Fruit fly (Drosophila melanogaster) whole organism, embryonic: ENCODE data around the gene CG15012.

Experiments
- Abd-B ChIP-seq: fragments of 200-800 bp; sonication (Bioruptor generic); optimal IDR thresholded peaks from 2 replicates; lab custom pipeline; 2018; ENCODE audit warnings: missing biosample characterization, mild to moderate bottlenecking, missing genetic modification characterization, moderate library complexity
- Aef1 ChIP-seq: fragments of 200-800 bp; sonication (Bioruptor generic); IDR thresholded peaks from 3 replicates; pipeline ENCODE4 v1.3.6; 2022; ENCODE audit warnings: missing biosample characterization, missing genetic modification characterization
- Asciz ChIP-seq: fragments of 200-800 bp; sonication (Bioruptor generic); optimal IDR thresholded peaks from 2 replicates; lab custom pipeline; 2017; ENCODE audit warnings: missing biosample characterization, mild to moderate bottlenecking, missing genetic modification characterization, missing genetic modification reagents
- CG10147 ChIP-seq: fragments of 200-800 bp; sonication (Bioruptor generic); optimal IDR thresholded peaks from 2 replicates; lab custom pipeline; 2019; ENCODE audit warnings: missing biosample characterization, mild to moderate bottlenecking, missing genetic modification characterization, moderate library complexity
- CG10267 ChIP-seq: fragments of 200-800 bp; sonication (Bioruptor generic); optimal IDR thresholded peaks from 2 replicates; lab custom pipeline; 2018; ENCODE audit warnings: missing biosample characterization, mild to moderate bottlenecking, missing genetic modification characterization, moderate library complexity
- CG10366 ChIP-seq: fragments of 200-800 bp; sonication (Bioruptor generic); IDR thresholded peaks from 2 replicates; pipeline ENCODE4 v1.3.6; 2022; ENCODE audit warnings: missing biosample characterization, missing genetic modification characterization
- CG11695 ChIP-seq: fragments of 200-800 bp; sonication (Bioruptor generic); IDR thresholded peaks from 3 replicates; pipeline ENCODE4 v1.3.6; 2022; ENCODE audit warnings: missing biosample characterization, missing genetic modification characterization
- CG12155 ChIP-seq: fragments of 200-800 bp; sonication (Bioruptor generic); optimal IDR thresholded peaks from 3 replicates; lab custom pipeline; 2016; ENCODE audit warnings: missing biosample characterization, missing genetic modification characterization
- CG12391 ChIP-seq: fragments of 200-800 bp; sonication (Bioruptor generic); optimal IDR thresholded peaks from 3 replicates; lab custom pipeline; 2018; ENCODE audit warnings: missing biosample characterization, mild to moderate bottlenecking, missing genetic modification characterization, moderate library complexity
- CG16815 ChIP-seq: fragments of 200-800 bp; sonication (Bioruptor generic); optimal IDR thresholded peaks from 3 replicates; lab custom pipeline; 2017; ENCODE audit warnings: missing biosample characterization, mild to moderate bottlenecking, missing genetic modification characterization
- CG17359 ChIP-seq: fragments of 200-800 bp; sonication (Bioruptor generic); optimal IDR thresholded peaks from 3 replicates; lab custom pipeline; 2018; ENCODE audit warnings: missing biosample characterization, mild to moderate bottlenecking, missing genetic modification characterization, moderate library complexity
- CG17802 ChIP-seq: fragments of 200-800 bp; sonication (Bioruptor generic); optimal IDR thresholded peaks from 2 replicates; lab custom pipeline; 2018; ENCODE audit warnings: missing biosample characterization, mild to moderate bottlenecking, missing genetic modification characterization, moderate library complexity
- CG17912 ChIP-seq: fragments of 200-800 bp; sonication (Bioruptor generic); optimal IDR thresholded peaks from 2 replicates; lab custom pipeline; 2018; ENCODE audit warnings: missing biosample characterization, mild to moderate bottlenecking, missing genetic modification characterization
- CG18262 ChIP-seq: fragments of 200-800 bp; optimal IDR thresholded peaks from 3 replicates; lab custom pipeline; 2019; ENCODE audit warnings: missing biosample characterization, mild to moderate bottlenecking, missing genetic modification characterization, moderate library complexity
- CG2120 ChIP-seq: fragments of 200-800 bp; sonication (Bioruptor generic); optimal IDR thresholded peaks from 3 replicates; lab custom pipeline; 2016; ENCODE audit warnings: missing biosample characterization, missing genetic modification characterization
- CG4854 ChIP-seq: fragments of 200-800 bp; sonication (Bioruptor generic); optimal IDR thresholded peaks from 2 replicates; lab custom pipeline; 2016; ENCODE audit warnings: missing biosample characterization, missing genetic modification characterization, inconsistent platforms
- CG7556 ChIP-seq: fragments of 200-800 bp; sonication (Bioruptor generic); optimal IDR thresholded peaks from 2 replicates; lab custom pipeline; 2017; ENCODE audit warnings: missing biosample characterization, mild to moderate bottlenecking, missing genetic modification characterization
- CG7987 ChIP-seq: fragments of 200-800 bp; sonication (Bioruptor generic); optimal IDR thresholded peaks from 2 replicates; lab custom pipeline; 2018; ENCODE audit warnings: missing biosample characterization, mild to moderate bottlenecking, missing genetic modification characterization, moderate library complexity
- CG9437 ChIP-seq: fragments of 200-800 bp; sonication (Bioruptor generic); optimal IDR thresholded peaks from 2 replicates; lab custom pipeline; 2018; ENCODE audit warnings: missing biosample characterization, mild to moderate bottlenecking, missing genetic modification characterization
- CG9817 ChIP-seq: fragments of 200-800 bp; sonication (Bioruptor generic); optimal IDR thresholded peaks from 2 replicates; lab custom pipeline; 2018; ENCODE audit warnings: missing biosample characterization, mild to moderate bottlenecking, missing genetic modification characterization, moderate library complexity
- CrebB ChIP-seq: fragments of 200-800 bp; sonication (Bioruptor generic); optimal IDR thresholded peaks from 3 replicates; lab custom pipeline; 2018; ENCODE audit warnings: missing biosample characterization, mild to moderate bottlenecking, missing genetic modification characterization
- Dfd ChIP-seq, 2 experiments: fragments of >200 bp; optimal IDR thresholded peaks; 2 replicates each; lab custom pipeline; 2017; ENCODE audit warnings: missing biosample characterization in 2 of 2, missing genetic modification characterization in 2 of 2
- Eip74EF ChIP-seq, 2 experiments: fragments of 200-800 bp in 1 of 2; fragments of >200 bp in 1 of 2; sonication (Bioruptor generic) in 1 of 2; optimal IDR thresholded peaks; 2 replicates each; lab custom pipeline; 2017 to 2019; ENCODE audit warnings: missing biosample characterization in 2 of 2, missing genetic modification characterization in 2 of 2, mild to moderate bottlenecking in 1 of 2, moderate library complexity in 1 of 2
- Ets97D ChIP-seq: fragments of 200-800 bp; sonication (Bioruptor generic); optimal IDR thresholded peaks from 3 replicates; lab custom pipeline; 2016; ENCODE audit warnings: missing biosample characterization, missing genetic modification characterization
- Hr51 ChIP-seq, 2 experiments: fragments of 200-800 bp; sonication (Bioruptor generic); optimal IDR thresholded peaks; 2 replicates in 1 of 2; 3 replicates in 1 of 2; lab custom pipeline; 2016 to 2018; ENCODE audit warnings: missing biosample characterization in 2 of 2, missing genetic modification characterization in 2 of 2, mild to moderate bottlenecking in 1 of 2, moderate library complexity in 1 of 2
- Hsf ChIP-seq: fragments of 200-800 bp; sonication (Bioruptor generic); optimal IDR thresholded peaks from 3 replicates; lab custom pipeline; 2016; ENCODE audit warnings: missing biosample characterization, missing genetic modification characterization
- Oli ChIP-seq: fragments of 200-800 bp; sonication (Bioruptor generic); optimal IDR thresholded peaks from 2 replicates; lab custom pipeline; 2018; ENCODE audit warnings: missing biosample characterization, mild to moderate bottlenecking, missing genetic modification characterization, moderate library complexity
- Pdp1 ChIP-seq, 2 experiments: fragments of 200-800 bp; sonication (Bioruptor generic); optimal IDR thresholded peaks; 3 replicates each; lab custom pipeline; 2016; ENCODE audit warnings: missing biosample characterization in 2 of 2, missing genetic modification characterization in 2 of 2, mild to moderate bottlenecking in 1 of 2, moderate library complexity in 1 of 2
- Six4 ChIP-seq: fragments of 200-800 bp; sonication (Bioruptor generic); optimal IDR thresholded peaks from 2 replicates; lab custom pipeline; 2016; ENCODE audit warnings: missing biosample characterization, missing genetic modification characterization
- Vsx1 ChIP-seq: fragments of 200-800 bp; sonication (Bioruptor generic); optimal IDR thresholded peaks from 2 replicates; lab custom pipeline; 2017; ENCODE audit warnings: missing biosample characterization, mild to moderate bottlenecking, missing genetic modification characterization, missing genetic modification reagents
- bbx ChIP-seq: fragments of 200-800 bp; sonication (Bioruptor generic); IDR thresholded peaks from 2 replicates; pipeline ENCODE4 v1.3.6; 2022; ENCODE audit warnings: missing biosample characterization, missing genetic modification characterization; ENCODE audit not compliant: partially characterized antibody
- caup ChIP-seq: fragments of 200-800 bp; sonication (Bioruptor generic); optimal IDR thresholded peaks from 3 replicates; lab custom pipeline; 2017; ENCODE audit warnings: missing biosample characterization, mild to moderate bottlenecking, missing genetic modification characterization, moderate library complexity; ENCODE audit not compliant: severe bottlenecking
- chinmo ChIP-seq: fragments of 200-800 bp; sonication (Bioruptor generic); IDR thresholded peaks from 4 replicates; pipeline ENCODE4 v1.3.6; 2022; ENCODE audit warnings: missing biosample characterization, missing genetic modification characterization; ENCODE audit not compliant: partially characterized antibody
- exex ChIP-seq: fragments of 200-800 bp; sonication (Bioruptor generic); optimal IDR thresholded peaks from 4 replicates; lab custom pipeline; 2018; ENCODE audit warnings: missing biosample characterization, mild to moderate bottlenecking, missing genetic modification characterization, moderate library complexity
- grau ChIP-seq: fragments of 200-800 bp; optimal IDR thresholded peaks from 3 replicates; lab custom pipeline; 2019; ENCODE audit warnings: missing biosample characterization, mild to moderate bottlenecking, missing genetic modification characterization, moderate library complexity
- lilli ChIP-seq: fragments of 200-800 bp; sonication (Bioruptor generic); optimal IDR thresholded peaks from 3 replicates; lab custom pipeline; 2016; ENCODE audit warnings: missing biosample characterization, missing genetic modification characterization
- mirr ChIP-seq: fragments of 200-800 bp; sonication (Bioruptor generic); optimal IDR thresholded peaks from 3 replicates; lab custom pipeline; 2018; ENCODE audit warnings: missing biosample characterization, mild to moderate bottlenecking, missing genetic modification characterization
- pan ChIP-seq, 4 experiments: fragments of >200 bp in 3 of 4; fragments of 200-800 bp in 1 of 4; sonication (Bioruptor generic) in 1 of 4; optimal IDR thresholded peaks in 3 of 4; IDR thresholded peaks in 1 of 4; 2 replicates each; pipeline versions ENCODE4 v1.3.6 to Lab custom; 2017 to 2022; ENCODE audit warnings: missing biosample characterization in 2 of 4, missing genetic modification characterization in 2 of 4, mixed read lengths in 1 of 4
- sens ChIP-seq: fragments of 200-800 bp; sonication (Bioruptor generic); peaks from one replicate; lab custom pipeline; 2016; ENCODE audit warnings: missing biosample characterization, missing genetic modification characterization
- sug ChIP-seq: fragments of 200-800 bp; optimal IDR thresholded peaks from 2 replicates; lab custom pipeline; 2019; ENCODE audit warnings: missing biosample characterization, mild to moderate bottlenecking, missing genetic modification characterization, moderate library complexity
- unpg ChIP-seq: fragments of 200-800 bp; sonication (Bioruptor generic); optimal IDR thresholded peaks from 3 replicates; lab custom pipeline; 2018; ENCODE audit warnings: missing biosample characterization, mild to moderate bottlenecking, missing genetic modification characterization, moderate library complexity

Gene CG15012

dm6 chr3L:4288591-4289056, 3.4 kb downstream of the CG15012 start, which contains the start of gene Hexo1 (continued):
- TF ChIP-seq CG18262 (tag; lab: Kevin White, UChicago): peak; percentile 31
- no peak for TF ChIP-seq mirr
- peak; percentile 27 for TF ChIP-seq CG12391 (tag; lab: Kevin White, UChicago)
- peak; percentile 39 for TF ChIP-seq lilli (GFP tag; lab: Kevin White, UChicago)
- peak; percentile 8 for TF ChIP-seq CG10267 (tag; lab: Kevin White, UChicago)
- TF ChIP-seq CG10147 (GFP tag; lab: Kevin White, UChicago): peak; percentile 3
- TF ChIP-seq Hsf (GFP tag; lab: Kevin White, UChicago): no peak
- TF ChIP-seq Ets97D: no peak
- TF ChIP-seq Abd-B (GFP tag; lab: Kevin White, UChicago): no peak
- no peak for TF ChIP-seq pan (optimal IDR thresholded peaks at IDR 0.05; lab: Kevin White, UChicago)
- peak in 1 of 2 experiments; percentile 36 for TF ChIP-seq pan (GFP tag; optimal IDR thresholded peaks at IDR 0.05 in 1 of 2, IDR thresholded peaks at IDR 0.05 in 1 of 2)
- no peak for TF ChIP-seq Hr51 (GFP tag; optimal IDR thresholded peaks at IDR 0.05; lab: Kevin White, UChicago)
- peak; percentile 2 for TF ChIP-seq CG4854 (GFP tag; lab: Kevin White, UChicago)
- TF ChIP-seq Pdp1 (GFP tag; optimal IDR thresholded peaks at IDR 0.05; lab: Kevin White, UChicago): peak in 1 of 2 experiments; percentile 23
- no peak for TF ChIP-seq CG17802 (tag; lab: Kevin White, UChicago)
- no peak for TF ChIP-seq CG16815 (GFP tag; lab: Kevin White, UChicago)
- peak; percentile 53 for TF ChIP-seq CG2120 (GFP tag; lab: Kevin White, UChicago)
- TF ChIP-seq Six4 (GFP tag; lab: Kevin White, UChicago): no peak
- no peak for TF ChIP-seq Aef1 (GFP tag; lab: Robert Waterston, UW)
- peak; percentile 48 for TF ChIP-seq exex
- peak; percentile 29 for TF ChIP-seq caup (GFP tag; lab: Kevin White, UChicago)
- TF ChIP-seq CG9817 (tag; lab: Kevin White, UChicago): no peak
- TF ChIP-seq CrebB (tag; lab: Kevin White, UChicago): peak; percentile 23
- TF ChIP-seq bbx: no peak
- no peak for TF ChIP-seq CG9437 (GFP tag; lab: Kevin White, UChicago)
- TF ChIP-seq Dfd (GFP tag; optimal IDR thresholded peaks at IDR 0.05; lab: Kevin White, UChicago): no peak
- no peak for TF ChIP-seq CG17912
- peak; percentile 29 for TF ChIP-seq CG7556 (GFP tag; lab: Kevin White, UChicago)
- TF ChIP-seq Eip74EF (GFP tag; optimal IDR thresholded peaks at IDR 0.05; lab: Kevin White, UChicago): no peak
- TF ChIP-seq chinmo (GFP tag; lab: Robert Waterston, UW): 0 out of 4 replicates have a peak, but pooled peaks have one; percentile 47
- TF ChIP-seq Oli (tag; lab: Kevin White, UChicago): peak; percentile 25
- peak; percentile 21 for TF ChIP-seq sens (GFP tag; lab: Kevin White, UChicago)
- TF ChIP-seq CG10366 (GFP tag; lab: Robert Waterston, UW): 0 out of 2 replicates have a peak, but pooled peaks have one; percentile 10
- peak; percentile 40 for TF ChIP-seq CG17359
- 0 out of 3 replicates have a peak, but pooled peaks have one; percentile 40 for TF ChIP-seq CG11695 (GFP tag; lab: Robert Waterston, UW)
- peak; percentile 36 for TF ChIP-seq unpg (GFP tag; lab: Kevin White, UChicago)
- no peak for TF ChIP-seq Vsx1
- TF ChIP-seq grau (tag; lab: Kevin White, UChicago): peak; percentile 39
- TF ChIP-seq CG7987 (GFP tag; lab: Kevin White, UChicago): no peak
- no peak for TF ChIP-seq CG12155 (GFP tag; lab: Kevin White, UChicago)
- TF ChIP-seq sug (tag; lab: Kevin White, UChicago): peak; percentile 80
- TF ChIP-seq Asciz (GFP tag; lab: Kevin White, UChicago): no peak
- TF ChIP-seq, all 482 proteins: peak for 86
